Worm (Caenorhabditis elegans) whole organism, young adult: Measurements from ENCODE around the gene BE10.5.

ENCODE experiments used
- B0019.2 ChIP-seq: fragments of 200-800 bp; sonication (Bioruptor generic); conservative IDR thresholded peaks from 2 replicates; pipeline ENCODE4 v1.3.6; 2022; ENCODE audit warnings: missing genetic modification reagents, missing genetic modification characterization, missing compliant biosample characterization
- B0261.1 ChIP-seq: sonication (generic microtip); optimal IDR thresholded peaks from 2 replicates; lab custom pipeline; 2016; ENCODE audit warnings: mild to moderate bottlenecking, missing genetic modification characterization, moderate library complexity, missing compliant biosample characterization
- B0336.3 ChIP-seq: fragments of 200-800 bp; sonication (Bioruptor generic); IDR thresholded peaks from 2 replicates; pipeline ENCODE4 v1.3.6; 2022; ENCODE audit warnings: missing genetic modification characterization, missing compliant biosample characterization
- F10E7.11 ChIP-seq: sonication (generic microtip); optimal IDR thresholded peaks from 2 replicates; lab custom pipeline; 2017; ENCODE audit warnings: mild to moderate bottlenecking, missing genetic modification characterization, moderate library complexity, missing compliant biosample characterization
- F23B12.7 ChIP-seq: sonication (generic microtip); optimal IDR thresholded peaks from 2 replicates; lab custom pipeline; 2017; ENCODE audit warnings: missing genetic modification characterization, mild to moderate bottlenecking, missing compliant biosample characterization, antibody characterized with exemption, moderate library complexity; ENCODE audit not compliant: insufficient read depth
- F33H1.4 ChIP-seq: fragments of 200-800 bp; sonication (Bioruptor generic); IDR thresholded peaks from 2 replicates; pipeline ENCODE4 v1.3.6; 2022; ENCODE audit warnings: missing genetic modification reagents, missing genetic modification characterization, missing compliant biosample characterization
- F39B2.1 ChIP-seq: fragments of 200-800 bp; sonication (Bioruptor generic); IDR thresholded peaks from 2 replicates; pipeline ENCODE4 v1.3.6; 2022; ENCODE audit warnings: missing genetic modification reagents, missing genetic modification characterization, missing compliant biosample characterization
- F57A8.1 ChIP-seq: fragments of 200-800 bp; sonication (Bioruptor generic); optimal IDR thresholded peaks from 2 replicates; lab custom pipeline; 2018; ENCODE audit warnings: mild to moderate bottlenecking, missing genetic modification characterization, moderate library complexity, missing compliant biosample characterization
- Y53F4B.3 ChIP-seq: fragments of 200-800 bp; sonication (Bioruptor generic); IDR thresholded peaks from 2 replicates; pipeline ENCODE4 v1.3.6; 2022; ENCODE audit warnings: missing genetic modification reagents, missing genetic modification characterization, missing compliant biosample characterization
- Y53G8AR.9 ChIP-seq: fragments of 200-800 bp; sonication (Bioruptor generic); conservative IDR thresholded peaks from 2 replicates; pipeline ENCODE4 v1.3.6; 2022; ENCODE audit warnings: missing genetic modification reagents, missing genetic modification characterization, missing compliant biosample characterization
- Y79H2A.3 ChIP-seq: fragments of 200-800 bp; sonication (Bioruptor generic); conservative IDR thresholded peaks from 2 replicates; pipeline ENCODE4 v1.3.6; 2022; ENCODE audit warnings: missing genetic modification reagents, missing genetic modification characterization, missing compliant biosample characterization
- akir-1 ChIP-seq: fragments of 200-800 bp; sonication (Bioruptor generic); optimal IDR thresholded peaks from 2 replicates; lab custom pipeline; 2018; ENCODE audit warnings: mild to moderate bottlenecking, missing genetic modification characterization, moderate library complexity, missing compliant biosample characterization
- aptf-2 ChIP-seq: fragments of 200-800 bp; sonication (Bioruptor generic); conservative IDR thresholded peaks from 2 replicates; pipeline ENCODE4 v1.3.6; 2022; ENCODE audit warnings: missing genetic modification reagents, missing genetic modification characterization, missing compliant biosample characterization
- athp-1 ChIP-seq: sonication (generic microtip); optimal IDR thresholded peaks from 2 replicates; lab custom pipeline; 2017; ENCODE audit warnings: mild to moderate bottlenecking, missing genetic modification characterization, missing compliant biosample characterization
- attf-6 ChIP-seq: fragments of 200-800 bp; sonication (Bioruptor generic); IDR thresholded peaks from 2 replicates; pipeline ENCODE4 v1.3.6; 2022; ENCODE audit warnings: missing genetic modification reagents, missing genetic modification characterization, missing compliant biosample characterization
- ccch-3 ChIP-seq: fragments of 200-800 bp; sonication (Bioruptor generic); optimal IDR thresholded peaks from 2 replicates; lab custom pipeline; 2018; ENCODE audit warnings: mild to moderate bottlenecking, missing genetic modification characterization, missing compliant biosample characterization
- cebp-1 ChIP-seq, 2 experiments: fragments of 200-800 bp in 1 of 2; sonication (Bioruptor generic) in 1 of 2; sonication (generic microtip) in 1 of 2; IDR thresholded peaks in 1 of 2; optimal IDR thresholded peaks in 1 of 2; 2 replicates each; pipeline versions ENCODE4 v1.3.6 to Lab custom; 2017 to 2022; ENCODE audit warnings: missing compliant biosample characterization in 2 of 2, missing genetic modification characterization in 2 of 2, mild to moderate bottlenecking in 1 of 2, missing genetic modification reagents in 1 of 2, moderate library complexity in 1 of 2
- ceh-91 ChIP-seq: fragments of 200-800 bp; sonication (Bioruptor generic); IDR thresholded peaks from 2 replicates; pipeline ENCODE4 v1.3.6; 2022; ENCODE audit warnings: missing genetic modification reagents, missing genetic modification characterization, missing compliant biosample characterization
- dpff-1 ChIP-seq: sonication (generic microtip); optimal IDR thresholded peaks from 2 replicates; lab custom pipeline; 2017; ENCODE audit warnings: mild to moderate bottlenecking, missing genetic modification characterization, missing compliant biosample characterization
- dpl-1 ChIP-seq: fragments of 150-350 bp; optimal IDR thresholded peaks from 2 replicates; lab custom pipeline; 2014; ENCODE audit warnings: missing biosample characterization, missing genetic modification reagents, missing genetic modification characterization
- egl-44 ChIP-seq: fragments of 200-800 bp; sonication (Bioruptor generic); IDR thresholded peaks from 2 replicates; pipeline ENCODE4 v1.3.6; 2022; ENCODE audit warnings: missing genetic modification reagents, missing genetic modification characterization, missing compliant biosample characterization
- ets-4 ChIP-seq: fragments of 200-800 bp; sonication (Bioruptor generic); optimal IDR thresholded peaks from 2 replicates; lab custom pipeline; 2018; ENCODE audit warnings: mild to moderate bottlenecking, missing genetic modification characterization, missing compliant biosample characterization
- gei-17 ChIP-seq: fragments of 200-800 bp; sonication (Bioruptor generic); optimal IDR thresholded peaks from 2 replicates; lab custom pipeline; 2018; ENCODE audit warnings: mild to moderate bottlenecking, missing genetic modification characterization, missing compliant biosample characterization
- lin-35 ChIP-seq, 3 experiments: fragments of 150-350 bp in 2 of 3; sonication (generic microtip) in 1 of 3; optimal IDR thresholded peaks; 2 replicates each; lab custom pipeline; 2014 to 2018; ENCODE audit warnings: missing biosample characterization in 3 of 3, missing genetic modification characterization in 3 of 3, missing genetic modification reagents in 3 of 3
- lir-1 ChIP-seq: fragments of 200-800 bp; sonication (Bioruptor generic); conservative IDR thresholded peaks from 2 replicates; pipeline ENCODE4 v1.3.6; 2022; ENCODE audit warnings: missing genetic modification reagents, missing genetic modification characterization, missing compliant biosample characterization
- mes-4 ChIP-seq: sonication (generic microtip); optimal IDR thresholded peaks from 2 replicates; lab custom pipeline; 2016; ENCODE audit warnings: missing genotype, missing genetic modification characterization, missing compliant biosample characterization
- nfya-2 ChIP-seq: fragments of 200-800 bp; sonication (Bioruptor generic); IDR thresholded peaks from 2 replicates; pipeline ENCODE4 v1.3.6; 2022; ENCODE audit warnings: missing genetic modification reagents, missing genetic modification characterization, missing compliant biosample characterization
- nhr-120 ChIP-seq: fragments of 200-800 bp; sonication (Bioruptor generic); IDR thresholded peaks from 2 replicates; pipeline ENCODE4 v1.3.6; 2022; ENCODE audit warnings: missing genetic modification characterization, missing compliant biosample characterization
- pha-4 ChIP-seq: fragments of 150-350 bp; sonication (generic microtip); optimal IDR thresholded peaks from 2 replicates; lab custom pipeline; 2014; ENCODE audit warnings: missing biosample characterization, missing genetic modification reagents, missing genetic modification characterization
- rpc-1 ChIP-seq, 2 experiments: fragments of 150-350 bp in 1 of 2; sonication (generic microtip) in 1 of 2; optimal IDR thresholded peaks; 2 replicates each; lab custom pipeline; 2014 to 2018; ENCODE audit warnings: missing biosample characterization in 1 of 2, missing genetic modification characterization in 1 of 2, missing genetic modification reagents in 1 of 2, missing genotype in 1 of 2
- sdz-38 ChIP-seq: sonication (generic microtip); optimal IDR thresholded peaks from 2 replicates; lab custom pipeline; 2016; ENCODE audit warnings: missing genotype, missing genetic modification characterization, missing compliant biosample characterization
- sea-2 ChIP-seq: fragments of 200-800 bp; sonication (Bioruptor generic); IDR thresholded peaks from 2 replicates; pipeline ENCODE4 v1.3.6; 2022; ENCODE audit warnings: missing genetic modification characterization, missing compliant biosample characterization
- tbp1 ChIP-seq: fragments of 200-800 bp; sonication (Bioruptor generic); optimal IDR thresholded peaks from 2 replicates; lab custom pipeline; 2018; ENCODE audit warnings: mild to moderate bottlenecking, missing genetic modification characterization, missing compliant biosample characterization
- unc-62 ChIP-seq: fragments of 150-350 bp; optimal IDR thresholded peaks from 2 replicates; lab custom pipeline; 2014; ENCODE audit warnings: missing biosample characterization, missing genetic modification reagents, missing genetic modification characterization
- ztf-3 ChIP-seq: fragments of 200-800 bp; sonication (Bioruptor generic); optimal IDR thresholded peaks from 2 replicates; lab custom pipeline; 2018; ENCODE audit warnings: mild to moderate bottlenecking, missing genetic modification characterization, missing compliant biosample characterization

BE10.5 gene

DNA sequence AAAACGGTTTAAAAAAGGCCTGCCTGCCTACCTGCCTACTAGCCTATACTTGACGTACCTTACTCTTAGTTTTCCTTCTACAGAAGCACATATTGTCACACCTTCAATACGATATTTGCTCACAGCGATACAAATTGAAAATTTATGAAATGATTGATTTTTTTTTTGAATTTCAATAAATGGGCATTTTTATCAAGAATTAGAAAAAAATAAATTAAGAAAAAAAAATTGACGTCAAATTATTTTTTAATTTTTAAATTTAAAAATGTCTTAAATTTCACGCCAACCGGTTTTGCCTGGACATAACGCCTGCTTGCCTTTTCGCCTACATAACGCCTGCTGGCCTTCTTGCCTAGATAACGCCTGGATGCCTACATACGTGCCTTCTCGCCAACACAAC is at the start of gene BE10.5:
TSS of gene BE10.5 (minus strand) at position 101 of the 400 bp plus-strand sequence.
- TF ChIP-seq tbp1 (GFP tag; lab: Kevin White, UChicago) (no peak), F33H1.4 (GFP tag; lab: Robert Waterston, UW) (no peak), mes-4 (no peak), rpc-1 (optimal IDR thresholded peaks at IDR 0.05; lab: Kevin White, UChicago) (no peak), rpc-1 (tag; optimal IDR thresholded peaks at IDR 0.05; lab: Kevin White, UChicago) (no peak), egl-44 (no peak), B0019.2 (GFP tag; lab: Robert Waterston, UW) (no peak), dpl-1 (GFP tag; lab: Kevin White, UChicago) (no peak), sdz-38 (tag; lab: Kevin White, UChicago) (no peak)

DNA sequence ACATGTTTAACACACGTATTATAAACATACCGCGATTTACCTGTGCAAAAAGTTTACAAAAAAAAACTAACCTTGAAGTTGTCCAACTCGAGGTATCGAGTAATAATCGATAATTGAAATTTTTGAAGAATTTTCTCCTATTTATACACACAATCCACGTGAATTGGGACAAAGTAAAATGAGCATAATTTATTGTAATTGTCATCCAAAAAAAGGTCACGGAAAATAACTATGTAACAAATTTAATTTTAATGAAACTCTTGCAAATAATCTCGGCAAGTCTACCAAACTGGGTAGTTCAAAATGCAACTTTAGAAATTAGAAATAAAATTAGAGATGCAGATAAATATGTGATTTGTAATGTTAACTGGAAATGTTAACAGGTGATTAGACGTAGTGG is 48.8 kb upstream of the BE10.5 start, which contains the start of gene Y37D8A.5:
TSS of gene Y37D8A.5 (minus strand) at position 101 of the 400 bp plus-strand sequence.
- no peak for TF ChIP-seq B0336.3 (GFP tag; lab: Robert Waterston, UW)
- TF ChIP-seq dpl-1 (GFP tag; lab: Kevin White, UChicago) = no peak
- no peak for TF ChIP-seq unc-62 (GFP tag; lab: Kevin White, UChicago)
- TF ChIP-seq nhr-120 (GFP tag; lab: Robert Waterston, UW) = no peak
- TF ChIP-seq ccch-3 = no peak
- no peak for TF ChIP-seq B0261.1 (tag; lab: Kevin White, UChicago)
- TF ChIP-seq ztf-3 = no peak
- TF ChIP-seq ets-4 (GFP tag; lab: Kevin White, UChicago) = no peak
- no peak for TF ChIP-seq Y53G8AR.9 (GFP tag; lab: Robert Waterston, UW)
- TF ChIP-seq F33H1.4 (GFP tag; lab: Robert Waterston, UW) = no peak
- no peak for TF ChIP-seq F57A8.1 (GFP tag; lab: Kevin White, UChicago)
- TF ChIP-seq Y79H2A.3 (GFP tag; lab: Robert Waterston, UW) = no peak
- no peak for TF ChIP-seq F39B2.1
- no peak for TF ChIP-seq pha-4 (tag; lab: Kevin White, UChicago)
- TF ChIP-seq Y53F4B.3 (GFP tag; lab: Robert Waterston, UW) = no peak
- TF ChIP-seq nfya-2 (GFP tag; lab: Robert Waterston, UW) = no peak
- no peak for TF ChIP-seq sea-2 (GFP tag; lab: Robert Waterston, UW)
- TF ChIP-seq attf-6 (GFP tag; lab: Robert Waterston, UW) = no peak
- TF ChIP-seq dpff-1 = no peak
- TF ChIP-seq aptf-2 (GFP tag; lab: Robert Waterston, UW) = no peak

DNA sequence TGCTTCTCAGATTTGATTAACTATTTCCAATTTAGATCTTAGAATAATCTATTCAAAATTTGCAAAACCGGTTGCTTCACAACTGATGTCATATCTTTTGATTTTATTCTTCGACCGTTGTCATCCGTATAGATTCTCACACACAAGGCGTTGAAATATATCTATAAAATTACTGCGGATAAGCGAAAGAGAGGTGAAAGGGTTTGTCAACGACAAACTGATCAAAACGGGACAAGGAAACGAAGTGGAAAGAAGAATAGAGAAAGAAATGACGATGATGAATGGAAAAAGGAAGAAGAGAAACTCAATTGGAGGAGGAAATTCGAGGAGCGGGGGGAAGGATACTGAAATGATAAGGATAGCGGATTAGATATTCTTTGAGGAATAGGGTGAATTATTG is 44.4 kb upstream of the BE10.5 start:
- TF ChIP-seq ztf-3 = no peak
- TF ChIP-seq akir-1 (GFP tag; lab: Kevin White, UChicago) = no peak
- TF ChIP-seq lir-1 (GFP tag; lab: Robert Waterston, UW) = no peak
- TF ChIP-seq cebp-1 (GFP tag; IDR thresholded peaks at IDR 0.05; lab: Robert Waterston, UW) = no peak
- TF ChIP-seq cebp-1 (tag; optimal IDR thresholded peaks at IDR 0.05; lab: Kevin White, UChicago) = no peak
- no peak for TF ChIP-seq F10E7.11 (tag; lab: Kevin White, UChicago)
- no peak for TF ChIP-seq lin-35 (GFP tag; optimal IDR thresholded peaks at IDR 0.05; lab: Kevin White, UChicago)
- no peak for TF ChIP-seq athp-1
- TF ChIP-seq gei-17 (GFP tag; lab: Kevin White, UChicago) = no peak
- no peak for TF ChIP-seq egl-44
- no peak for TF ChIP-seq aptf-2 (GFP tag; lab: Robert Waterston, UW)
- no peak for TF ChIP-seq ceh-91 (GFP tag; lab: Robert Waterston, UW)
- TF ChIP-seq F23B12.7 = no peak
